Fruit fly (Drosophila melanogaster): ENCODE measurements around the gene Cipc.
A peak's percentile ranks its signal among the peaks of the same experiment; 100 is the strongest.

The Cipc gene

dm6 chr3R:26132854-26133253, 26.2 kb downstream of the Cipc start, which contains the start of gene CG6142:
CG6142 (plus strand) TSS chr3R:26133154.
- TF ChIP-seq br (GFP tag; optimal IDR thresholded peaks at IDR 0.05) (no peak), psq (GFP tag; optimal IDR thresholded peaks at IDR 0.05) (no peak), sage (GFP tag; optimal IDR thresholded peaks at IDR 0.05) (no peak), h (GFP tag; optimal IDR thresholded peaks at IDR 0.05) (no peak), fru (GFP tag; optimal IDR thresholded peaks at IDR 0.05) (no peak), CrebA (GFP tag; optimal IDR thresholded peaks at IDR 0.05; ENCODE audit: borderline replicate concordance) (no peak)

- TF ChIP-seq CrebA (GFP tag; optimal IDR thresholded peaks at IDR 0.05; ENCODE audit: borderline replicate concordance) (no peak), sage (GFP tag; optimal IDR thresholded peaks at IDR 0.05) (no peak), Dfd (GFP tag; optimal IDR thresholded peaks at IDR 0.05) (no peak), Vsx2 (GFP tag; optimal IDR thresholded peaks at IDR 0.05; ENCODE audit: partially characterized antibody) (peak; percentile 39), usp (GFP tag; optimal IDR thresholded peaks at IDR 0.05) (no peak), Hnf4 (GFP tag; optimal IDR thresholded peaks at IDR 0.05) (no peak), sv (GFP tag; optimal IDR thresholded peaks at IDR 0.05) (no peak), brk (GFP tag; optimal IDR thresholded peaks at IDR 0.05) (no peak), Dif (GFP tag; optimal IDR thresholded peaks at IDR 0.05; ENCODE audit: partially characterized antibody) (peak; percentile 16)
Observed at dm6 chr3R:26137189-26137588, 30.5 kb downstream of the Cipc start.

dm6 chr3R:26170644-26171043, 64.0 kb downstream of the Cipc start, which contains the start of gene CG31323:
CG31323 (plus strand) TSS chr3R:26170847.
- no peak for TF ChIP-seq tai (GFP tag; optimal IDR thresholded peaks at IDR 0.05)
- no peak for TF ChIP-seq foxo (GFP tag; optimal IDR thresholded peaks at IDR 0.05)
- TF ChIP-seq sv (GFP tag; optimal IDR thresholded peaks at IDR 0.05): no peak
- no peak for TF ChIP-seq jim (GFP tag; optimal IDR thresholded peaks at IDR 0.05)
- no peak for TF ChIP-seq Hnf4 (GFP tag; optimal IDR thresholded peaks at IDR 0.05)
- TF ChIP-seq Abd-B (GFP tag; optimal IDR thresholded peaks at IDR 0.05): no peak
- TF ChIP-seq CG32264 (GFP tag; optimal IDR thresholded peaks at IDR 0.05): no peak
- TF ChIP-seq dl (GFP tag; optimal IDR thresholded peaks at IDR 0.05; ENCODE audit: insufficient read depth in 1 of 2, partially characterized antibody in 2 of 2): no peak
- TF ChIP-seq Vsx2 (GFP tag; optimal IDR thresholded peaks at IDR 0.05; ENCODE audit: partially characterized antibody): no peak
- no peak for TF ChIP-seq OdsH (GFP tag; optimal IDR thresholded peaks at IDR 0.05)
- no peak for TF ChIP-seq h (GFP tag; optimal IDR thresholded peaks at IDR 0.05)
- no peak for TF ChIP-seq pan (optimal IDR thresholded peaks at IDR 0.05)
- TF ChIP-seq usp (GFP tag; optimal IDR thresholded peaks at IDR 0.05): no peak
- no peak for TF ChIP-seq fru (GFP tag; optimal IDR thresholded peaks at IDR 0.05)

dm6 chr3R:26172040-26172439, 65.4 kb downstream of the Cipc start:
- TF ChIP-seq Mio (GFP tag; optimal IDR thresholded peaks at IDR 0.05): no peak
- peak; percentile 14 for TF ChIP-seq h (GFP tag; optimal IDR thresholded peaks at IDR 0.05)
- no peak for TF ChIP-seq Abd-B (GFP tag; optimal IDR thresholded peaks at IDR 0.05)
- peak; percentile 16 for TF ChIP-seq fru (GFP tag; optimal IDR thresholded peaks at IDR 0.05)
- no peak for TF ChIP-seq CrebA (GFP tag; optimal IDR thresholded peaks at IDR 0.05; ENCODE audit: borderline replicate concordance)
- no peak for TF ChIP-seq Myc (optimal IDR thresholded peaks at IDR 0.05)
- TF ChIP-seq Vsx2 (GFP tag; optimal IDR thresholded peaks at IDR 0.05; ENCODE audit: partially characterized antibody): no peak
- no peak for TF ChIP-seq dsf (GFP tag; optimal IDR thresholded peaks at IDR 0.05; ENCODE audit: borderline replicate concordance)
- TF ChIP-seq N (GFP tag; optimal IDR thresholded peaks at IDR 0.05): no peak

All from whole organism, wandering third instar larva.